Fruit fly (Drosophila melanogaster) whole organism, embryonic: Measurements from ENCODE around the gene CG5096.

ENCODE experiments used
- Blimp-1 ChIP-seq: fragments of 200-800 bp; sonication (Bioruptor generic); optimal IDR thresholded peaks from 3 replicates; lab custom pipeline; 2018; ENCODE audit warnings: missing biosample characterization, missing genetic modification characterization, mild to moderate bottlenecking, moderate library complexity, missing genetic modification reagents
- CG10209 ChIP-seq: fragments of 200-800 bp; sonication (Bioruptor generic); optimal IDR thresholded peaks from 3 replicates; lab custom pipeline; 2017; ENCODE audit warnings: missing biosample characterization, mild to moderate bottlenecking, missing genetic modification characterization, missing genetic modification reagents
- CG10654 ChIP-seq: fragments of 200-800 bp; sonication (Bioruptor generic); optimal IDR thresholded peaks from 2 replicates; lab custom pipeline; 2016; ENCODE audit warnings: missing biosample characterization, missing genetic modification characterization
- CG12104 ChIP-seq: fragments of 200-800 bp; sonication (Bioruptor generic); optimal IDR thresholded peaks from 3 replicates; lab custom pipeline; 2016; ENCODE audit warnings: missing biosample characterization, missing genetic modification characterization
- CG13296 ChIP-seq: fragments of 200-800 bp; sonication (Bioruptor generic); optimal IDR thresholded peaks from 3 replicates; lab custom pipeline; 2018; ENCODE audit warnings: missing biosample characterization, mild to moderate bottlenecking, missing genetic modification characterization
- CG13424 ChIP-seq: fragments of 200-800 bp; sonication (Bioruptor generic); optimal IDR thresholded peaks from 2 replicates; lab custom pipeline; 2019; ENCODE audit warnings: missing biosample characterization, mild to moderate bottlenecking, missing genetic modification characterization, moderate library complexity
- CG13894 ChIP-seq: fragments of 200-800 bp; sonication (Bioruptor generic); optimal IDR thresholded peaks from 3 replicates; lab custom pipeline; 2018; ENCODE audit warnings: missing biosample characterization, mild to moderate bottlenecking, missing genetic modification characterization, moderate library complexity
- CG14441 ChIP-seq: fragments of 200-800 bp; sonication (Bioruptor generic); IDR thresholded peaks from 2 replicates; pipeline ENCODE4 v1.3.6; 2022; ENCODE audit warnings: missing biosample characterization, missing genetic modification characterization
- CG14710 ChIP-seq: fragments of 200-800 bp; sonication (Bioruptor generic); optimal IDR thresholded peaks from 3 replicates; lab custom pipeline; 2019; ENCODE audit warnings: missing biosample characterization, mild to moderate bottlenecking, missing genetic modification characterization, moderate library complexity
- CG15479 ChIP-seq: fragments of 200-800 bp; sonication (Bioruptor generic); optimal IDR thresholded peaks from 3 replicates; lab custom pipeline; 2019; ENCODE audit warnings: missing biosample characterization, mild to moderate bottlenecking, missing genetic modification characterization, moderate library complexity
- CG1602 ChIP-seq: fragments of 200-800 bp; sonication (Bioruptor generic); optimal IDR thresholded peaks from 3 replicates; lab custom pipeline; 2016; ENCODE audit warnings: missing biosample characterization, missing genetic modification characterization
- CG17802 ChIP-seq: fragments of 200-800 bp; sonication (Bioruptor generic); optimal IDR thresholded peaks from 2 replicates; lab custom pipeline; 2018; ENCODE audit warnings: missing biosample characterization, mild to moderate bottlenecking, missing genetic modification characterization, moderate library complexity
- CG18476 ChIP-seq: fragments of 200-800 bp; sonication (Bioruptor generic); optimal IDR thresholded peaks from 2 replicates; lab custom pipeline; 2016; ENCODE audit warnings: missing biosample characterization, mild to moderate bottlenecking, missing genetic modification characterization
- CG30020 ChIP-seq: fragments of 200-800 bp; optimal IDR thresholded peaks from 2 replicates; lab custom pipeline; 2019; ENCODE audit warnings: missing biosample characterization, mild to moderate bottlenecking, missing genetic modification characterization, moderate library complexity
- CG31224 ChIP-seq: fragments of 200-800 bp; sonication (Bioruptor generic); IDR thresholded peaks from 2 replicates; pipeline ENCODE4 v1.3.6; 2022; ENCODE audit warnings: missing biosample characterization, missing genetic modification characterization
- CG3847 ChIP-seq: fragments of 200-800 bp; sonication (Bioruptor generic); IDR thresholded peaks from 2 replicates; pipeline ENCODE4 v1.3.6; 2022; ENCODE audit warnings: missing biosample characterization, missing genetic modification characterization
- CG3995 ChIP-seq: fragments of 200-800 bp; sonication (Bioruptor generic); optimal IDR thresholded peaks from 3 replicates; lab custom pipeline; 2016; ENCODE audit warnings: missing biosample characterization, missing genetic modification characterization
- CG4617 ChIP-seq: fragments of 200-800 bp; sonication (Bioruptor generic); optimal IDR thresholded peaks from 3 replicates; lab custom pipeline; 2016; ENCODE audit warnings: missing biosample characterization, missing genetic modification characterization, borderline replicate concordance
- CG6175 ChIP-seq: fragments of 200-800 bp; sonication (Bioruptor generic); IDR thresholded peaks from 3 replicates; pipeline ENCODE4 v1.3.6; 2022; ENCODE audit warnings: missing biosample characterization, missing genetic modification characterization
- CG7786 ChIP-seq: fragments of 200-800 bp; sonication (Bioruptor generic); optimal IDR thresholded peaks from 2 replicates; lab custom pipeline; 2016; ENCODE audit warnings: missing biosample characterization, missing genetic modification characterization
- CHES-1-like ChIP-seq: fragments of 200-800 bp; sonication (Bioruptor generic); optimal IDR thresholded peaks from 2 replicates; lab custom pipeline; 2016; ENCODE audit warnings: missing biosample characterization, missing genetic modification characterization
- CoRest ChIP-seq: fragments of 200-800 bp; sonication (Bioruptor generic); optimal IDR thresholded peaks from 3 replicates; lab custom pipeline; 2018; ENCODE audit warnings: missing biosample characterization, mild to moderate bottlenecking, missing genetic modification characterization, moderate library complexity
- Deaf1 ChIP-seq: fragments of 200-800 bp; optimal IDR thresholded peaks from 3 replicates; lab custom pipeline; 2019; ENCODE audit warnings: missing biosample characterization, mild to moderate bottlenecking, missing genetic modification characterization, moderate library complexity
- Dfd ChIP-seq, 2 experiments: fragments of >200 bp; optimal IDR thresholded peaks; 2 replicates each; lab custom pipeline; 2017; ENCODE audit warnings: missing biosample characterization in 2 of 2, missing genetic modification characterization in 2 of 2
- Hmr ChIP-seq: fragments of 200-800 bp; sonication (Bioruptor generic); optimal IDR thresholded peaks from 3 replicates; lab custom pipeline; 2017; ENCODE audit warnings: mild to moderate bottlenecking, missing biosample characterization, missing genetic modification reagents, missing genetic modification characterization
- Jarid2 ChIP-seq: fragments of 200-800 bp; sonication (Bioruptor generic); optimal IDR thresholded peaks from 3 replicates; lab custom pipeline; 2017; ENCODE audit warnings: mild to moderate bottlenecking, missing biosample characterization, missing genetic modification reagents, missing genetic modification characterization
- Med ChIP-seq: fragments of 200-800 bp; sonication (Bioruptor generic); peaks from one replicate; lab custom pipeline; 2016; ENCODE audit warnings: missing biosample characterization, missing genetic modification characterization, mild to moderate bottlenecking, inconsistent platforms, moderate library complexity
- Meics ChIP-seq: fragments of 200-800 bp; sonication (Bioruptor generic); optimal IDR thresholded peaks from 2 replicates; lab custom pipeline; 2017; ENCODE audit warnings: missing biosample characterization, mild to moderate bottlenecking, missing genetic modification characterization
- Nf-YA ChIP-seq: fragments of 200-800 bp; sonication (Bioruptor generic); IDR thresholded peaks from 2 replicates; pipeline ENCODE4 v1.3.6; 2022; ENCODE audit warnings: missing biosample characterization, missing genetic modification characterization
- abd-A ChIP-seq: fragments of 200-800 bp; sonication (Bioruptor generic); optimal IDR thresholded peaks from 3 replicates; lab custom pipeline; 2019; ENCODE audit warnings: missing biosample characterization, mild to moderate bottlenecking, missing genetic modification characterization, moderate library complexity
- br ChIP-seq: fragments of >200 bp; optimal IDR thresholded peaks from 2 replicates; lab custom pipeline; 2017
- corto ChIP-seq: fragments of 200-800 bp; sonication (Bioruptor generic); optimal IDR thresholded peaks from 2 replicates; lab custom pipeline; 2016; ENCODE audit warnings: missing biosample characterization, mild to moderate bottlenecking, missing genetic modification characterization, moderate library complexity
- cwo ChIP-seq: fragments of 200-800 bp; sonication (Bioruptor generic); optimal IDR thresholded peaks from 3 replicates; lab custom pipeline; 2017; ENCODE audit warnings: missing biosample characterization, missing genetic modification characterization, mild to moderate bottlenecking, moderate library complexity, missing genetic modification reagents
- da ChIP-seq: fragments of 200-800 bp; sonication (Bioruptor generic); optimal IDR thresholded peaks from 2 replicates; lab custom pipeline; 2016; ENCODE audit warnings: missing biosample characterization, missing genetic modification characterization
- eve ChIP-seq, 2 experiments: fragments of >200 bp; optimal IDR thresholded peaks; 2 replicates each; lab custom pipeline; 2017; ENCODE audit warnings: missing biosample characterization in 2 of 2, missing genetic modification characterization in 2 of 2
- exex ChIP-seq: fragments of 200-800 bp; sonication (Bioruptor generic); optimal IDR thresholded peaks from 4 replicates; lab custom pipeline; 2018; ENCODE audit warnings: missing biosample characterization, mild to moderate bottlenecking, missing genetic modification characterization, moderate library complexity
- fd64A ChIP-seq: fragments of 200-800 bp; sonication (Bioruptor generic); optimal IDR thresholded peaks from 3 replicates; lab custom pipeline; 2018; ENCODE audit warnings: missing biosample characterization, mild to moderate bottlenecking, missing genetic modification characterization
- fd96Cb ChIP-seq: fragments of 200-800 bp; sonication (Bioruptor generic); optimal IDR thresholded peaks from 2 replicates; lab custom pipeline; 2018; ENCODE audit warnings: missing biosample characterization, mild to moderate bottlenecking, missing genetic modification characterization, moderate library complexity
- gem ChIP-seq: fragments of 200-800 bp; sonication (Bioruptor generic); optimal IDR thresholded peaks from 2 replicates; lab custom pipeline; 2019; ENCODE audit warnings: missing biosample characterization, mild to moderate bottlenecking, missing genetic modification characterization, moderate library complexity
- hkb ChIP-seq, 2 experiments: fragments of 200-800 bp in 1 of 2; fragments of >200 bp in 1 of 2; sonication (Bioruptor generic) in 1 of 2; IDR thresholded peaks in 1 of 2; optimal IDR thresholded peaks in 1 of 2; 2 replicates each; pipeline versions ENCODE4 v1.3.6 to Lab custom; 2017 to 2022; ENCODE audit warnings: missing biosample characterization in 1 of 2, missing genetic modification characterization in 1 of 2
- insv ChIP-seq, 2 experiments: fragments of 200-800 bp; sonication (Bioruptor generic); optimal IDR thresholded peaks; 3 replicates each; lab custom pipeline; 2016 to 2018; ENCODE audit warnings: missing biosample characterization in 2 of 2, missing genetic modification characterization in 2 of 2
- inv ChIP-seq: fragments of 200-800 bp; sonication (Bioruptor generic); IDR thresholded peaks from 2 replicates; pipeline ENCODE4 v1.3.6; 2022; ENCODE audit warnings: missing biosample characterization, missing genetic modification characterization; ENCODE audit not compliant: partially characterized antibody
- pnt ChIP-seq: fragments of 200-800 bp; sonication (Bioruptor generic); optimal IDR thresholded peaks from 3 replicates; lab custom pipeline; 2016; ENCODE audit warnings: missing biosample characterization, missing genetic modification characterization
- tgo ChIP-seq: fragments of 200-800 bp; sonication (Bioruptor generic); IDR thresholded peaks from 3 replicates; pipeline ENCODE4 v1.3.6; 2022; ENCODE audit warnings: missing biosample characterization, missing genetic modification characterization
- ttk ChIP-seq: fragments of 200-800 bp; sonication (Bioruptor generic); IDR thresholded peaks from 2 replicates; pipeline ENCODE4 v2.1.2; 2022; ENCODE audit warnings: missing biosample characterization, missing genetic modification characterization
- vnd ChIP-seq: fragments of 200-800 bp; sonication (Bioruptor generic); IDR thresholded peaks from 3 replicates; pipeline ENCODE4 v1.3.6; 2022; ENCODE audit warnings: missing biosample characterization, missing genetic modification characterization; ENCODE audit not compliant: partially characterized antibody
- vvl ChIP-seq: fragments of 200-800 bp; sonication (Bioruptor generic); IDR thresholded peaks from 2 replicates; pipeline ENCODE4 v1.3.6; 2022; ENCODE audit warnings: missing biosample characterization, missing genetic modification characterization
- wor ChIP-seq: fragments of 200-800 bp; sonication (Bioruptor generic); IDR thresholded peaks from 2 replicates; pipeline ENCODE4 v1.3.6; 2022; ENCODE audit warnings: missing biosample characterization, missing genetic modification characterization

The CG5096 gene

DNA sequence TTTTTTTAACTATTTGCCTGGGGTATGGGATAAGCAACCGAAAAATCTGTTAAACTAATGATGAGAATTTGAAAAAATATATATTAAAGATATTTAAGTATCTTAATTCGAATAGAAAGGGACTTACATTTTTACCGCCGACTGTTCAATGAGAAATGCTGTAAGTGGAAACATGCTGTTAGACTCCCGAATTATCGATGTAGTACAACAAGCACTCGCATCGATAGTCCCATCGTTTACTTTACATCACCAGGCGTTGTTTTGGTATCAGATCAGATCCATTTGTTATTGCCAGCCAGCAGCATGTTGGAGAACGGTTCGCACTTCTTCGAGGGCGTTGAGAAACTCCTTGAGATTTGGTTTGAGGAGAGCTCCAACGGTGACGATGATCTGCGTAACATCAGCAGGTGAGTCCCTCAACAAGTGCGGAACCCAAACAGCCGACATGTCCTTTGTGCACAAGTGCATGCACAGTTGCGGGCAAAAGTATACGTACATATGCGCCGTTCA is 42.8 kb upstream of the CG5096 start, which contains the start of gene SamDC (continued):
- peak; percentile 75 for TF ChIP-seq Hmr (GFP tag; lab: Kevin White, UChicago)
- peak; percentile 59; the same call in 2 of the 3 replicates for TF ChIP-seq vnd (GFP tag; lab: Robert Waterston, UW)
- peak; percentile 19 for TF ChIP-seq corto
- TF ChIP-seq insv (GFP tag; optimal IDR thresholded peaks at IDR 0.05; lab: Kevin White, UChicago) = peak in 1 of 2 experiments; percentile 31

DNA sequence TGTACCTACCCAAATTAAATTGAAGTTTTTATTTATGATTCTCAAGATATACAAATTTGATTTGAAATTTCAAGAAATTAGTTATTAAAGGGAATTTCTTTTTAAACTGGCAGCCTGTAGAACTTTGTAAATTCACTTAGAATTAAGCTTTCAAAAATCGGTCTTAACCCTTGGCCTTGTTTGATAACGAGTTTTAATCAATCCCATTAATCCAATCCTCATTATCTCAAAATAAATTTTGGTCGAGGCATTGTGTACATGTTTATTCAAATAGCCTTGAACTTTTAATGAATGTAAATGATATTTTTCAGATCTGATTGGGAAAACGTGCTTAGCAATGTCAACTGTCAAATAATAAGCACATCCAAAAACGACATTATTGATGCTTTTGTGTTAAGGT is 42.2 kb upstream of the CG5096 start:
- TF ChIP-seq CG6175 (GFP tag; lab: Robert Waterston, UW) (no peak), cwo (peak; percentile 14), pnt (GFP tag; lab: Kevin White, UChicago) (no peak), tgo (no peak), abd-A (tag; lab: Kevin White, UChicago) (no peak), CHES-1-like (no peak), CG12104 (GFP tag; lab: Kevin White, UChicago) (no peak), Meics (GFP tag; lab: Kevin White, UChicago) (no peak), CG17802 (no peak), CG10654 (GFP tag; lab: Kevin White, UChicago) (no peak), Nf-YA (no peak), CG4617 (no peak), hkb (optimal IDR thresholded peaks at IDR 0.05; lab: Kevin White, UChicago) (no peak), hkb (GFP tag; IDR thresholded peaks at IDR 0.05; lab: Robert Waterston, UW) (no peak), exex (tag; lab: Kevin White, UChicago) (peak; percentile 6), eve (GFP tag; optimal IDR thresholded peaks at IDR 0.05; lab: Kevin White, UChicago) (peak in 1 of 2 experiments; percentile 24), wor (GFP tag; lab: Robert Waterston, UW) (no peak), CG10209 (no peak), fd64A (no peak)

DNA sequence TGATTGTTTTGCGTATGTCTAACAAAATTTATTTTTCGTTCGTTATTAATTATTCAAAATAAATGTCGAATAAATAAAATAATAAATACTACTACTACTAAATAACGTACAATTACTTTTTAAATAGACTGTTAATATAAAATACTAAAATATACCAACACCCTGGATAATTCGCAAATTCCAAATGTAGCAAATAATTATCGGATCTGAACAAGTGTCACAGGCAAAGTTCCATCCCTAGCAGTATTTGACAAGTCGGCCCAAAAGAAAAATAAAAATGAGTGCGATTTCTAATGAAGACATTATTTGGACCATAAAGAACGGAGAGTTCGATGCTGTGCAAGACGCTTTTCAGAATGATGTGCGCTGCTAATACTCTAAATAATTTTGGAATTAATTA is 40.7 kb upstream of the CG5096 start, which contains the start of gene CG31715:
TSS of gene CG31715 (plus strand) at position 212 of the 400 bp plus-strand sequence.
- TF ChIP-seq Meics (GFP tag; lab: Kevin White, UChicago) = no peak
- TF ChIP-seq fd96Cb (tag; lab: Kevin White, UChicago) = no peak
- TF ChIP-seq inv (GFP tag; lab: Robert Waterston, UW) = peak; percentile 29; the same call in 1 of the 2 replicates
- TF ChIP-seq CG13296 (GFP tag; lab: Kevin White, UChicago) = no peak
- TF ChIP-seq CG15479 (GFP tag; lab: Kevin White, UChicago) = no peak
- TF ChIP-seq CG13424 = peak; percentile 30
- TF ChIP-seq CG1602 (GFP tag; lab: Kevin White, UChicago) = no peak
- no peak for TF ChIP-seq CG7786 (GFP tag; lab: Kevin White, UChicago)
- TF ChIP-seq gem (tag; lab: Kevin White, UChicago) = peak; percentile 64
- TF ChIP-seq br (lab: Kevin White, UChicago) = no peak
- peak; percentile 79 for TF ChIP-seq Med
- no peak for TF ChIP-seq Jarid2 (GFP tag; lab: Kevin White, UChicago)
- TF ChIP-seq Hmr (GFP tag; lab: Kevin White, UChicago) = no peak
- peak; percentile 23 for TF ChIP-seq CG14710 (tag; lab: Kevin White, UChicago)
- TF ChIP-seq CG31224 (GFP tag; lab: Robert Waterston, UW) = no peak
- TF ChIP-seq Dfd (GFP tag; optimal IDR thresholded peaks at IDR 0.05; lab: Kevin White, UChicago) = no peak
- no peak for TF ChIP-seq da
- peak; percentile 27 for TF ChIP-seq CG13894 (tag; lab: Kevin White, UChicago)
- no peak for TF ChIP-seq Blimp-1 (GFP tag; lab: Kevin White, UChicago)
- TF ChIP-seq CoRest (tag; lab: Kevin White, UChicago) = peak; percentile 0
- TF ChIP-seq CG3995 (GFP tag; lab: Kevin White, UChicago) = peak; percentile 23
- TF ChIP-seq ttk = no peak
- TF ChIP-seq CG14441 (GFP tag; lab: Robert Waterston, UW) = no peak
- peak; percentile 78 for TF ChIP-seq CG30020 (tag; lab: Kevin White, UChicago)
- no peak for TF ChIP-seq Deaf1 (tag; lab: Kevin White, UChicago)
- peak; percentile 48; the same call in 1 of the 2 replicates for TF ChIP-seq vvl (GFP tag; lab: Robert Waterston, UW)
- TF ChIP-seq CG3847 (GFP tag; lab: Robert Waterston, UW) = no peak
- no peak for TF ChIP-seq CG18476 (GFP tag; lab: Kevin White, UChicago)
